Worm (Caenorhabditis elegans): ENCODE measurements around the gene F56D5.6.

DNA sequence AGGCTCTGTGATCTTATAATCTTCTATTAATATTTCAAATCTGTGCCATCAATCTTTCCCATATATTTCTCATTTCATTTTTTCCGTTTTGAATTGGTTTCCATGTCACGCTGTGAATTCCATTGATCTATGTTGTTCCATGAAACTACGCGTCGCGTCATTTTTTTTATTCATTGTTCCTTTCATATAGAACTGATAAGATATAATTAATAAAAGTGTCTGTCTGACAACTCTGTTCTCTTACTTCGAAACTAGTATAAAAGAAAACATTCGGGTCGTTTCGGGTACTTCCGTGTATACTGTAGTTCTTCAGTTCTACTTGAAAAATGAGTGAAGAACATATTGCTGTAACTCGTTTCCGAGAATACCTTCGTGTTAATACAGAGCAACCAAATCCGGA is 27.2 kb upstream of the F56D5.6 start, which contains the start of gene C10C5.3:
- TF ChIP-seq egrh-3 (GFP tag; IDR thresholded peaks at IDR 0.05) = no peak
- no peak for TF ChIP-seq unc-62 (GFP tag; optimal IDR thresholded peaks at IDR 0.05)
- TF ChIP-seq ama-1 (optimal IDR thresholded peaks at IDR 0.05) = no peak
- TF ChIP-seq ama-1 (GFP tag; optimal IDR thresholded peaks at IDR 0.05) = no peak
- no peak for TF ChIP-seq nfya-1 (tag; optimal IDR thresholded peaks at IDR 0.05; ENCODE audit: borderline replicate concordance, insufficient read depth)
- TF ChIP-seq Y56A3A.18 (GFP tag; IDR thresholded peaks at IDR 0.05) = no peak
- no peak for TF ChIP-seq ets-4 (GFP tag; optimal IDR thresholded peaks at IDR 0.05)
- no peak for TF ChIP-seq let-607 (tag; optimal IDR thresholded peaks at IDR 0.05)
- no peak for TF ChIP-seq unc-130 (GFP tag; optimal IDR thresholded peaks at IDR 0.05)

All from whole organism, young adult.